Fruit fly (Drosophila melanogaster) whole organism, embryonic: Measurements from ENCODE around the gene Cyp312a1.

Experiments
- Awh ChIP-seq: fragments of 200-800 bp; sonication (Bioruptor generic); IDR thresholded peaks from 2 replicates; pipeline ENCODE4, ENCODE4 v1.3.6; 2022; ENCODE audit warnings: missing biosample characterization, missing genetic modification characterization
- B-H2 ChIP-seq: fragments of 200-800 bp; sonication (Bioruptor generic); optimal IDR thresholded peaks from 2 replicates; lab custom pipeline; 2018; ENCODE audit warnings: missing biosample characterization, mild to moderate bottlenecking, missing genetic modification characterization
- CG10209 ChIP-seq: fragments of 200-800 bp; sonication (Bioruptor generic); optimal IDR thresholded peaks from 3 replicates; lab custom pipeline; 2017; ENCODE audit warnings: missing biosample characterization, mild to moderate bottlenecking, missing genetic modification characterization, missing genetic modification reagents
- CG11504 ChIP-seq: fragments of 200-800 bp; sonication (Bioruptor generic); optimal IDR thresholded peaks from 3 replicates; lab custom pipeline; 2019; ENCODE audit warnings: missing biosample characterization, mild to moderate bottlenecking, missing genetic modification characterization, moderate library complexity
- CG12155 ChIP-seq: fragments of 200-800 bp; sonication (Bioruptor generic); optimal IDR thresholded peaks from 3 replicates; lab custom pipeline; 2016; ENCODE audit warnings: missing biosample characterization, missing genetic modification characterization
- CG12744 ChIP-seq: fragments of 200-800 bp; sonication (Bioruptor generic); optimal IDR thresholded peaks from 2 replicates; lab custom pipeline; 2016; ENCODE audit warnings: missing biosample characterization, missing genetic modification characterization
- CG15269 ChIP-seq: fragments of 200-800 bp; sonication (Bioruptor generic); optimal IDR thresholded peaks from 2 replicates; lab custom pipeline; 2018; ENCODE audit warnings: missing biosample characterization, mild to moderate bottlenecking, missing genetic modification characterization, moderate library complexity
- CG15514 ChIP-seq: fragments of 200-800 bp; sonication (Bioruptor generic); optimal IDR thresholded peaks from 3 replicates; lab custom pipeline; 2017; ENCODE audit warnings: missing biosample characterization, missing genetic modification characterization, mild to moderate bottlenecking, moderate library complexity, missing genetic modification reagents
- CG17328 ChIP-seq: fragments of 200-800 bp; sonication (Bioruptor generic); IDR thresholded peaks from 2 replicates; pipeline ENCODE4 v1.3.6; 2022; ENCODE audit warnings: missing biosample characterization, missing genetic modification characterization
- CG2120 ChIP-seq: fragments of 200-800 bp; sonication (Bioruptor generic); optimal IDR thresholded peaks from 3 replicates; lab custom pipeline; 2016; ENCODE audit warnings: missing biosample characterization, missing genetic modification characterization
- CG2678 ChIP-seq: fragments of 200-800 bp; sonication (Bioruptor generic); optimal IDR thresholded peaks from 3 replicates; lab custom pipeline; 2019; ENCODE audit warnings: missing biosample characterization, mild to moderate bottlenecking, missing genetic modification characterization, moderate library complexity
- CG31365 ChIP-seq: fragments of 200-800 bp; sonication (Bioruptor generic); optimal IDR thresholded peaks from 2 replicates; lab custom pipeline; 2018; ENCODE audit warnings: missing biosample characterization, mild to moderate bottlenecking, missing genetic modification characterization
- CG3847 ChIP-seq: fragments of 200-800 bp; sonication (Bioruptor generic); IDR thresholded peaks from 2 replicates; pipeline ENCODE4 v1.3.6; 2022; ENCODE audit warnings: missing biosample characterization, missing genetic modification characterization
- CG42726 ChIP-seq: fragments of 200-800 bp; sonication (Bioruptor generic); IDR thresholded peaks from 2 replicates; pipeline ENCODE4 v1.3.6; 2022; ENCODE audit warnings: missing biosample characterization, missing genetic modification characterization; ENCODE audit not compliant: partially characterized antibody
- CG4424 ChIP-seq: fragments of 200-800 bp; sonication (Bioruptor generic); optimal IDR thresholded peaks from 3 replicates; lab custom pipeline; 2016; ENCODE audit warnings: missing biosample characterization, missing genetic modification characterization
- CG7745 ChIP-seq: fragments of 200-800 bp; sonication (Bioruptor generic); optimal IDR thresholded peaks from 2 replicates; lab custom pipeline; 2018; ENCODE audit warnings: missing biosample characterization, mild to moderate bottlenecking, missing genetic modification characterization, moderate library complexity
- D19B ChIP-seq: fragments of 200-800 bp; sonication (Bioruptor generic); optimal IDR thresholded peaks from 2 replicates; lab custom pipeline; 2017; ENCODE audit warnings: missing biosample characterization, mild to moderate bottlenecking, missing genetic modification characterization
- ERR ChIP-seq: fragments of 200-800 bp; sonication (Bioruptor generic); optimal IDR thresholded peaks from 2 replicates; lab custom pipeline; 2016; ENCODE audit warnings: missing biosample characterization, missing genetic modification characterization
- Ets65A ChIP-seq: fragments of 200-800 bp; sonication (Bioruptor generic); peaks from one replicate; lab custom pipeline; 2016; ENCODE audit warnings: missing biosample characterization, missing genetic modification characterization
- Gsc ChIP-seq: fragments of 200-800 bp; sonication (Bioruptor generic); IDR thresholded peaks from 2 replicates; pipeline ENCODE4 v1.3.6; 2022; ENCODE audit warnings: missing biosample characterization, missing genetic modification characterization
- Hr51 ChIP-seq, 2 experiments: fragments of 200-800 bp; sonication (Bioruptor generic); optimal IDR thresholded peaks; 2 replicates in 1 of 2; 3 replicates in 1 of 2; lab custom pipeline; 2016 to 2018; ENCODE audit warnings: missing biosample characterization in 2 of 2, missing genetic modification characterization in 2 of 2, mild to moderate bottlenecking in 1 of 2, moderate library complexity in 1 of 2
- Jarid2 ChIP-seq: fragments of 200-800 bp; sonication (Bioruptor generic); optimal IDR thresholded peaks from 3 replicates; lab custom pipeline; 2017; ENCODE audit warnings: mild to moderate bottlenecking, missing biosample characterization, missing genetic modification reagents, missing genetic modification characterization
- Mad ChIP-seq: fragments of 200-800 bp; sonication (Bioruptor generic); optimal IDR thresholded peaks from 2 replicates; lab custom pipeline; 2016; ENCODE audit warnings: missing biosample characterization, missing genetic modification characterization
- Med ChIP-seq: fragments of 200-800 bp; sonication (Bioruptor generic); peaks from one replicate; lab custom pipeline; 2016; ENCODE audit warnings: missing biosample characterization, missing genetic modification characterization, mild to moderate bottlenecking, inconsistent platforms, moderate library complexity
- Nf-YA ChIP-seq: fragments of 200-800 bp; sonication (Bioruptor generic); IDR thresholded peaks from 2 replicates; pipeline ENCODE4 v1.3.6; 2022; ENCODE audit warnings: missing biosample characterization, missing genetic modification characterization
- NfI ChIP-seq: fragments of 200-800 bp; sonication (Bioruptor generic); optimal IDR thresholded peaks from 3 replicates; lab custom pipeline; 2018; ENCODE audit warnings: missing biosample characterization, mild to moderate bottlenecking, missing genetic modification characterization, moderate library complexity
- Optix ChIP-seq: fragments of 200-800 bp; sonication (Bioruptor generic); IDR thresholded peaks from 3 replicates; pipeline ENCODE4 v1.3.6; 2022; ENCODE audit warnings: missing biosample characterization, missing genetic modification characterization
- Taf1 ChIP-seq: fragments of 200-800 bp; sonication (Bioruptor generic); IDR thresholded peaks from 2 replicates; pipeline ENCODE4 v1.3.6; 2022; ENCODE audit warnings: missing biosample characterization, missing genetic modification characterization
- Usf ChIP-seq: fragments of 200-800 bp; sonication (Bioruptor generic); optimal IDR thresholded peaks from 2 replicates; lab custom pipeline; 2017; ENCODE audit warnings: missing genotype, missing biosample characterization, missing genetic modification characterization
- Vsx1 ChIP-seq: fragments of 200-800 bp; sonication (Bioruptor generic); optimal IDR thresholded peaks from 2 replicates; lab custom pipeline; 2017; ENCODE audit warnings: missing biosample characterization, mild to moderate bottlenecking, missing genetic modification characterization, missing genetic modification reagents
- ara ChIP-seq: fragments of 200-800 bp; sonication (Bioruptor generic); IDR thresholded peaks from 2 replicates; pipeline ENCODE4 v1.3.6; 2022; ENCODE audit warnings: missing biosample characterization, missing genetic modification characterization
- bcd ChIP-seq: fragments of 200-800 bp; sonication (Bioruptor generic); optimal IDR thresholded peaks from 2 replicates; lab custom pipeline; 2017; ENCODE audit warnings: missing biosample characterization, mild to moderate bottlenecking, missing genetic modification characterization
- br ChIP-seq: fragments of >200 bp; optimal IDR thresholded peaks from 2 replicates; lab custom pipeline; 2017
- chm ChIP-seq: fragments of 200-800 bp; sonication (Bioruptor generic); IDR thresholded peaks from 2 replicates; pipeline ENCODE4 v1.3.6; 2022; ENCODE audit warnings: missing biosample characterization, missing genetic modification characterization
- ci ChIP-seq: fragments of 200-800 bp; sonication (Bioruptor generic); IDR thresholded peaks from 3 replicates; pipeline ENCODE4 v1.3.6; 2022; ENCODE audit warnings: missing biosample characterization, missing genetic modification characterization
- dmrt99B ChIP-seq: fragments of 200-800 bp; sonication (Bioruptor generic); optimal IDR thresholded peaks from 2 replicates; lab custom pipeline; 2018; ENCODE audit warnings: missing biosample characterization, mild to moderate bottlenecking, missing genetic modification characterization, moderate library complexity
- ftz-f1 ChIP-seq: fragments of 200-800 bp; sonication (Bioruptor generic); optimal IDR thresholded peaks from 2 replicates; lab custom pipeline; 2016; ENCODE audit warnings: missing biosample characterization, missing genetic modification characterization
- gem ChIP-seq: fragments of 200-800 bp; sonication (Bioruptor generic); optimal IDR thresholded peaks from 2 replicates; lab custom pipeline; 2019; ENCODE audit warnings: missing biosample characterization, mild to moderate bottlenecking, missing genetic modification characterization, moderate library complexity
- grau ChIP-seq: fragments of 200-800 bp; optimal IDR thresholded peaks from 3 replicates; lab custom pipeline; 2019; ENCODE audit warnings: missing biosample characterization, mild to moderate bottlenecking, missing genetic modification characterization, moderate library complexity
- ham ChIP-seq: fragments of 200-800 bp; sonication (Bioruptor generic); IDR thresholded peaks from 2 replicates; pipeline ENCODE4 v1.3.6; 2022; ENCODE audit warnings: missing biosample characterization, missing genetic modification characterization
- jumu ChIP-seq: fragments of 200-800 bp; sonication (Bioruptor generic); optimal IDR thresholded peaks from 3 replicates; lab custom pipeline; 2016; ENCODE audit warnings: missing biosample characterization, missing genetic modification characterization
- ken ChIP-seq: fragments of 200-800 bp; sonication (Bioruptor generic); IDR thresholded peaks from 3 replicates; pipeline ENCODE4 v1.3.6; 2022; ENCODE audit warnings: missing biosample characterization, missing genetic modification characterization
- kni ChIP-seq: fragments of 200-800 bp; sonication (Bioruptor generic); optimal IDR thresholded peaks from 3 replicates; lab custom pipeline; 2017; ENCODE audit warnings: mild to moderate bottlenecking, missing biosample characterization, missing genetic modification reagents, missing genetic modification characterization
- odd ChIP-seq: fragments of 200-800 bp; sonication (Bioruptor generic); optimal IDR thresholded peaks from 2 replicates; lab custom pipeline; 2017; ENCODE audit warnings: missing biosample characterization, mild to moderate bottlenecking, missing genetic modification characterization
- onecut ChIP-seq: fragments of 200-800 bp; sonication (Bioruptor generic); IDR thresholded peaks from 2 replicates; pipeline ENCODE4 v1.3.6; 2022; ENCODE audit warnings: missing biosample characterization, missing genetic modification characterization
- pan ChIP-seq, 4 experiments: fragments of >200 bp in 3 of 4; fragments of 200-800 bp in 1 of 4; sonication (Bioruptor generic) in 1 of 4; optimal IDR thresholded peaks in 3 of 4; IDR thresholded peaks in 1 of 4; 2 replicates each; pipeline versions ENCODE4 v1.3.6 to Lab custom; 2017 to 2022; ENCODE audit warnings: missing biosample characterization in 2 of 4, missing genetic modification characterization in 2 of 4, mixed read lengths in 1 of 4
- rib ChIP-seq: fragments of 200-800 bp; sonication (Bioruptor generic); IDR thresholded peaks from 2 replicates; pipeline ENCODE4 v1.3.6; 2022; ENCODE audit warnings: missing biosample characterization, missing genetic modification characterization
- ro ChIP-seq: fragments of 200-800 bp; sonication (Bioruptor generic); IDR thresholded peaks from 2 replicates; pipeline ENCODE4 v1.3.6; 2022; ENCODE audit warnings: missing biosample characterization, missing genetic modification characterization
- row ChIP-seq: fragments of 200-800 bp; sonication (Bioruptor generic); IDR thresholded peaks from 3 replicates; pipeline ENCODE4 v1.3.6; 2022; ENCODE audit warnings: missing biosample characterization, missing genetic modification characterization
- scrt ChIP-seq: fragments of 200-800 bp; sonication (Bioruptor generic); optimal IDR thresholded peaks from 2 replicates; lab custom pipeline; 2018; ENCODE audit warnings: missing biosample characterization, mild to moderate bottlenecking, missing genetic modification characterization, moderate library complexity
- slbo ChIP-seq: fragments of 200-800 bp; sonication (Bioruptor generic); IDR thresholded peaks from 2 replicates; pipeline ENCODE4 v1.3.6; 2022; ENCODE audit warnings: missing biosample characterization, missing genetic modification characterization
- stwl ChIP-seq: fragments of 200-800 bp; sonication (Bioruptor generic); optimal IDR thresholded peaks from 3 replicates; lab custom pipeline; 2018; ENCODE audit warnings: missing biosample characterization, mild to moderate bottlenecking, missing genetic modification characterization, moderate library complexity
- twi ChIP-seq: fragments of 200-800 bp; optimal IDR thresholded peaks from 2 replicates; lab custom pipeline; 2019; ENCODE audit warnings: missing biosample characterization, mild to moderate bottlenecking, missing genetic modification characterization, moderate library complexity

Gene Cyp312a1

DNA sequence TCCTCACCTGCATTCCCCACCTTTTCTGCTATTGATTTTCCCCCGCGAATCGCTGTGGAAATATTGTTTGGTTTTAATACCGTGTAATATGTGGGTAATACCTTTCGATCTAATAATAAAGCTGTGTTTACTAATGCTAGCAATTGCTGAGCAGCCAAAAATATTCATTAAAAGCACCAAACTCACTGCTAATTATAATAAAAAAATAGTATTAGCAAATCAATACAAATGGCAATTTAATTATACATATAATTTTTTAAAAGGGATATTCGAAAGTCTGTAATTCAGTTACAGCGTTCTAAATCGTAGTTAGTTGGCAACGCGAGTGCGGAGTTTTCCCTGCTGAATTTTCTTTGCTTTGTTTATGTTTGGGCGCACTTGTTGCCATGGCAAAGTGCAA lies 38.6 kb downstream of the Cyp312a1 start:
- no peak for TF ChIP-seq ro (GFP tag; lab: Robert Waterston, UW)
- TF ChIP-seq CG11504 (tag; lab: Kevin White, UChicago): peak; percentile 15
- TF ChIP-seq stwl: peak; percentile 7
- TF ChIP-seq pan (optimal IDR thresholded peaks at IDR 0.05; lab: Kevin White, UChicago): no peak
- TF ChIP-seq pan (GFP tag; optimal IDR thresholded peaks at IDR 0.05 in 1 of 2, IDR thresholded peaks at IDR 0.05 in 1 of 2): peak in 1 of 2 experiments; percentile 12
- no peak for TF ChIP-seq kni (GFP tag; lab: Kevin White, UChicago)
- no peak for TF ChIP-seq Awh (GFP tag; lab: Robert Waterston, UW)
- no peak for TF ChIP-seq Jarid2 (GFP tag; lab: Kevin White, UChicago)
- peak; percentile 49 for TF ChIP-seq Ets65A
- TF ChIP-seq Vsx1 (GFP tag; lab: Kevin White, UChicago): no peak
- TF ChIP-seq gem (tag; lab: Kevin White, UChicago): peak; percentile 12
- TF ChIP-seq Hr51 (GFP tag; optimal IDR thresholded peaks at IDR 0.05; lab: Kevin White, UChicago): peak in 1 of 2 experiments; percentile 2
- TF ChIP-seq Gsc (GFP tag; lab: Robert Waterston, UW): no peak
- TF ChIP-seq ham (GFP tag; lab: Robert Waterston, UW): no peak
- TF ChIP-seq CG17328 (GFP tag; lab: Robert Waterston, UW): no peak
- TF ChIP-seq odd (GFP tag; lab: Kevin White, UChicago): no peak
- peak; percentile 9 for TF ChIP-seq CG10209 (GFP tag; lab: Kevin White, UChicago)
- peak; percentile 1 for TF ChIP-seq grau (tag; lab: Kevin White, UChicago)
- TF ChIP-seq CG42726 (GFP tag; lab: Robert Waterston, UW): no peak
- TF ChIP-seq scrt (GFP tag; lab: Kevin White, UChicago): peak; percentile 46
- TF ChIP-seq CG15269 (tag; lab: Kevin White, UChicago): peak; percentile 2
- TF ChIP-seq Usf (GFP tag; lab: Kevin White, UChicago): no peak
- no peak for TF ChIP-seq rib (GFP tag; lab: Robert Waterston, UW)
- TF ChIP-seq Med (GFP tag; lab: Kevin White, UChicago): peak; percentile 49
- no peak for TF ChIP-seq jumu (GFP tag; lab: Kevin White, UChicago)
- no peak for TF ChIP-seq CG3847 (GFP tag; lab: Robert Waterston, UW)
- TF ChIP-seq CG2678 (tag; lab: Kevin White, UChicago): peak; percentile 18
- TF ChIP-seq dmrt99B: peak; percentile 18
- TF ChIP-seq ken (GFP tag; lab: Robert Waterston, UW): no peak
- no peak for TF ChIP-seq ara (GFP tag; lab: Robert Waterston, UW)
- TF ChIP-seq Taf1 (GFP tag; lab: Robert Waterston, UW): no peak
- TF ChIP-seq Optix (GFP tag; lab: Robert Waterston, UW): no peak
- no peak for TF ChIP-seq CG2120 (GFP tag; lab: Kevin White, UChicago)
- TF ChIP-seq CG4424 (GFP tag; lab: Kevin White, UChicago): no peak
- TF ChIP-seq onecut (GFP tag; lab: Robert Waterston, UW): peak; percentile 81
- TF ChIP-seq ci (GFP tag; lab: Robert Waterston, UW): no peak
- no peak for TF ChIP-seq chm
- TF ChIP-seq Nf-YA (GFP tag; lab: Robert Waterston, UW): no peak
- no peak for TF ChIP-seq Mad (GFP tag; lab: Kevin White, UChicago)
- TF ChIP-seq row (GFP tag; lab: Robert Waterston, UW): peak; percentile 55; the same call in 2 of the 3 replicates
- peak; percentile 76 for TF ChIP-seq D19B

DNA sequence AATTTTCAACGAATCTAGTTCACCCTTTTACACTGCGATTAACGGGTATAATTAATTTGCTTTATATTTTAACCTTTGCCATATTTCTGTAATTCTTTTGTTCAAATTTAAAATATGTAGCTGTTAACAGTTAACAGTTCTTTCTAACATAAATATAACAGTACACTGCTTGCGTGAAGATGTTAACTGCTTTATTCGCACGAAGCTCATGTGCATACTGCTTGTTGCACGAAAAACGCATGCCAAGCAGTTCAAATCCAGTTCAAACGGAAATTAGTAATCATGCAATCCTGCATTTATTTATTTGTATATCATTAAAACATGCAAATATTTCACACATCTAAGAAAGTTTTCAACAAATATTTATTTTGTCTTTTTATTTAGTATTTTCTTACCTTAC lies 44.5 kb downstream of the Cyp312a1 start:
- TF ChIP-seq CG31365 (tag; lab: Kevin White, UChicago) (peak; percentile 99), twi (tag; lab: Kevin White, UChicago) (no peak), slbo (no peak), CG12744 (peak; percentile 19), CG7745 (tag; lab: Kevin White, UChicago) (no peak), ftz-f1 (GFP tag; lab: Kevin White, UChicago) (no peak), B-H2 (GFP tag; lab: Kevin White, UChicago) (no peak), br (lab: Kevin White, UChicago) (no peak), bcd (peak; percentile 2), NfI (GFP tag; lab: Kevin White, UChicago) (peak; percentile 19), CG12155 (no peak), ERR (GFP tag; lab: Kevin White, UChicago) (no peak), CG15514 (GFP tag; lab: Kevin White, UChicago) (peak; percentile 2)
